Worm (Caenorhabditis elegans) whole organism, late embryonic: ENCODE data around the gene jun-1.

Experiments
- K02D7.2 ChIP-seq: sonication (generic microtip); optimal IDR thresholded peaks from 2 replicates; lab custom pipeline; 2017; ENCODE audit warnings: mild to moderate bottlenecking, missing genetic modification characterization, missing compliant biosample characterization
- Y22D7AL.16 ChIP-seq: sonication (generic microtip); optimal IDR thresholded peaks from 2 replicates; lab custom pipeline; 2016; ENCODE audit warnings: missing genetic modification characterization, missing compliant biosample characterization
- ceh-9 ChIP-seq: sonication (generic microtip); optimal IDR thresholded peaks from 2 replicates; lab custom pipeline; 2016; ENCODE audit warnings: mild to moderate bottlenecking, missing genetic modification characterization, inconsistent platforms, missing compliant biosample characterization
- dmd-4 ChIP-seq: sonication (generic microtip); optimal IDR thresholded peaks from 2 replicates; lab custom pipeline; 2016; ENCODE audit warnings: borderline replicate concordance, missing genetic modification characterization, missing compliant biosample characterization
- ets-4 ChIP-seq: sonication (generic microtip); optimal IDR thresholded peaks from 2 replicates; lab custom pipeline; 2016; ENCODE audit warnings: missing genetic modification characterization, missing compliant biosample characterization
- eyg-1 ChIP-seq: sonication (generic microtip); optimal IDR thresholded peaks from 2 replicates; lab custom pipeline; 2016; ENCODE audit warnings: missing genotype, missing genetic modification characterization, missing compliant biosample characterization
- fax-1 ChIP-seq: sonication (generic microtip); optimal IDR thresholded peaks from 2 replicates; lab custom pipeline; 2016; ENCODE audit warnings: missing genotype, missing genetic modification characterization, missing compliant biosample characterization
- fkh-10 ChIP-seq: fragments of 150-350 bp; optimal IDR thresholded peaks from 2 replicates; lab custom pipeline; 2014; ENCODE audit warnings: missing biosample characterization, missing genetic modification reagents, missing genetic modification characterization
- gmeb-2 ChIP-seq: sonication (generic microtip); optimal IDR thresholded peaks from 2 replicates; lab custom pipeline; 2016; ENCODE audit warnings: missing genetic modification characterization, inconsistent platforms, missing compliant biosample characterization
- pha-4 ChIP-seq: fragments of 150-350 bp; optimal IDR thresholded peaks from 2 replicates; lab custom pipeline; 2018; ENCODE audit warnings: missing biosample characterization, missing genetic modification reagents, missing genetic modification characterization
- pros-1 ChIP-seq: fragments of 150-350 bp; optimal IDR thresholded peaks from 2 replicates; lab custom pipeline; 2014; ENCODE audit warnings: missing biosample characterization, missing genetic modification reagents, missing genetic modification characterization

- TF ChIP-seq ceh-9 (tag; lab: Kevin White, UChicago) (no peak), fkh-10 (GFP tag; lab: Kevin White, UChicago) (no peak), gmeb-2 (no peak), dmd-4 (tag; lab: Kevin White, UChicago) (no peak), pha-4 (tag; lab: Kevin White, UChicago) (no peak), pros-1 (tag; lab: Kevin White, UChicago) (no peak), Y22D7AL.16 (tag; lab: Kevin White, UChicago) (no peak), ets-4 (tag; lab: Kevin White, UChicago) (no peak), eyg-1 (tag; lab: Kevin White, UChicago) (no peak), fax-1 (tag; lab: Kevin White, UChicago) (no peak), K02D7.2 (tag; lab: Kevin White, UChicago) (no peak)
Observed at ce11 chrII:9145961-9146360, 33.0 kb downstream of the jun-1 start, which contains the start of gene W07A12.4.
